Worm (Caenorhabditis elegans): ENCODE results near the gene oac-29.

oac-29 gene

DNA sequence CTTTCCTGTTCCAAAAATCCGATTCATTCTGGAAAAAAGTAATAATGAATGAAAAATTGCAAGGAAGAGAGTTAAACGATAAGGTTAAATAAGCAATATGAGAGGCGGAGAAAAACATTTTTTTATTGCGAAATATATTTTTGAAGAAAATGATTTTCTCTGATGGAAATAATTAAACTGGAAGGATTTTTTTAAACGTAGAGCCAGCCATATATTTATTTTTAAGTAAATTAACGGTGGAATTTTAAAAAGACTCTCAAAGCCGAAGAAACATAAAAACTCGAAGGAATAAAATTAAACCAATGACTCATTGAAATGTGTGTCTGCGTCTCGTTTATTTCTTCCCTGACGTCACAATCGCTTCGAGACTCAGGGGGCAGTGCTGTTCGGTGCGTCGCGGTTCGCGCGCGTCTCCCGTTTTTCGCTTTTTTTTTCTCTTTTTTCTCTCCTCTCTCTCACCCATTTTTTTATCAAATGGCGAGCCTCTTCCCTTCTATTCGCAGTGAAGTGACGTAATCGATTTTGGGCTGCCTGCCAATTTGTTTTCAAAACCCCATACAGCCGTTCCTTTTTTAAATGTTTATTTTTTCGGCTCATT lies 29.3 kb downstream of the oac-29 start, which contains the start of gene vps-60:
Gene vps-60 (minus strand): TSS at position 30 of the 598 bp plus-strand sequence.
- TF ChIP-seq F26F4.8 (GFP tag; conservative IDR thresholded peaks at IDR 0.05) (no peak), saeg-2 (GFP tag; IDR thresholded peaks at IDR 0.05) (0 out of 2 replicates have a peak, but pooled peaks have one; percentile 42), jun-1 (tag; optimal IDR thresholded peaks at IDR 0.05) (peak; percentile 90), daf-19 (GFP tag; conservative IDR thresholded peaks at IDR 0.05) (no peak), T26A8.4 (GFP tag; IDR thresholded peaks at IDR 0.05) (peak; percentile 85), lsy-2 (tag; optimal IDR thresholded peaks at IDR 0.05) (peak; percentile 43 to 92), nhr-41 (GFP tag; IDR thresholded peaks at IDR 0.05) (0 out of 2 replicates have a peak, but pooled peaks have one; percentile 29), daf-8 (GFP tag; IDR thresholded peaks at IDR 0.05) (no peak), fkh-10 (GFP tag; optimal IDR thresholded peaks at IDR 0.05) (peak; percentile 74), ceh-32 (tag; optimal IDR thresholded peaks at IDR 0.05; ENCODE audit: poor library complexity) (no peak), nhr-76 (tag; optimal IDR thresholded peaks at IDR 0.05) (peak; percentile 8), set-16 (GFP tag; IDR thresholded peaks at IDR 0.05) (peak; percentile 84), nhr-48 (tag; optimal IDR thresholded peaks at IDR 0.05) (peak; percentile 90), rbr-2 (tag; optimal IDR thresholded peaks at IDR 0.05) (peak; percentile 93), daf-16 (GFP tag; optimal IDR thresholded peaks at IDR 0.05) (peak; percentile 26 to 53), daf-16 (tag; optimal IDR thresholded peaks at IDR 0.05) (peak; percentile 91), zfp-3 (GFP tag; conservative IDR thresholded peaks at IDR 0.05) (peak; percentile 55; the same call in 1 of the 2 replicates), dmd-6 (GFP tag; IDR thresholded peaks at IDR 0.05) (peak; percentile 98), php-3 (GFP tag; IDR thresholded peaks at IDR 0.05) (0 out of 2 replicates have a peak, but pooled peaks have one; percentile 58), ceh-44 (GFP tag; IDR thresholded peaks at IDR 0.05) (no peak), madf-9 (GFP tag; conservative IDR thresholded peaks at IDR 0.05) (peak; percentile 91), tag-97 (GFP tag; IDR thresholded peaks at IDR 0.05) (no peak), spr-3 (GFP tag; optimal IDR thresholded peaks at IDR 0.05) (no peak), nhr-6 (tag; optimal IDR thresholded peaks at IDR 0.05) (peak; percentile 97), tra-1 (GFP tag; IDR thresholded peaks at IDR 0.05) (peak; percentile 95), unc-62 (GFP tag; optimal IDR thresholded peaks at IDR 0.05 in 1 of 2) (peak in 1 of 2 experiments; percentile 96), unc-62 (tag; optimal IDR thresholded peaks at IDR 0.05) (no peak), nhr-102 (tag; optimal IDR thresholded peaks at IDR 0.05) (peak; percentile 66), snpc-4 (tag; optimal IDR thresholded peaks at IDR 0.05) (peak; percentile 18), mxl-3 (GFP tag; optimal IDR thresholded peaks at IDR 0.05) (peak; percentile 58), pqm-1 (tag; optimal IDR thresholded peaks at IDR 0.05) (peak; percentile 23), nhr-10 (tag; optimal IDR thresholded peaks at IDR 0.05) (peak; percentile 86), duxl-1 (tag; optimal IDR thresholded peaks at IDR 0.05; ENCODE audit: poor library complexity) (no peak), dpl-1 (GFP tag; optimal IDR thresholded peaks at IDR 0.05) (peak; percentile 82), ZK337.2 (GFP tag; IDR thresholded peaks at IDR 0.05) (no peak), Y48G9A.11 (GFP tag; IDR thresholded peaks at IDR 0.05) (peak; percentile 54; the same call in 1 of the 2 replicates), lir-3 (tag; optimal IDR thresholded peaks at IDR 0.05) (no peak), hlh-30 (tag; optimal IDR thresholded peaks at IDR 0.05; ENCODE audit: insufficient read depth) (peak; percentile 93), F49E8.2 (tag; optimal IDR thresholded peaks at IDR 0.05; ENCODE audit: borderline replicate concordance) (no peak), F10B5.3 (tag; optimal IDR thresholded peaks at IDR 0.05) (no peak), lin-13 (GFP tag; optimal IDR thresholded peaks at IDR 0.05) (peak; percentile 81), mep-1 (tag; optimal IDR thresholded peaks at IDR 0.05) (peak; percentile 95), nhr-25 (tag; optimal IDR thresholded peaks at IDR 0.05; ENCODE audit: borderline replicate concordance, insufficient read depth) (peak; percentile 94), F37D6.2 (tag; optimal IDR thresholded peaks at IDR 0.05) (peak; percentile 69), nhr-28 (tag; optimal IDR thresholded peaks at IDR 0.05) (peak; percentile 82), lin-38 (GFP tag; IDR thresholded peaks at IDR 0.05) (peak; percentile 77), pha-4 (GFP tag; IDR thresholded peaks at IDR 0.05) (peak; percentile 92), pha-4 (tag; optimal IDR thresholded peaks at IDR 0.05) (no peak), mdl-1 (tag; optimal IDR thresholded peaks at IDR 0.05) (peak; percentile 17 to 84), sdz-12 (GFP tag; optimal IDR thresholded peaks at IDR 0.05) (peak; percentile 30)
